Worm (Caenorhabditis elegans): ENCODE results near the gene flp-21.

ce11 chrV:7839485-7839884, 46.3 kb downstream of the flp-21 start, which contains the start of gene C37C3.12:
- TF ChIP-seq cog-1 (tag; optimal IDR thresholded peaks at IDR 0.05) = no peak
- no peak for TF ChIP-seq ref-1 (GFP tag; conservative IDR thresholded peaks at IDR 0.05)
- TF ChIP-seq ztf-23 (GFP tag; IDR thresholded peaks at IDR 0.05) = no peak

All from whole organism, midembryonic.